Fruit fly (Drosophila melanogaster) whole organism, wandering third instar larva: ENCODE measurements around the gene CG13857.

Source experiments
- Abd-B ChIP-seq: fragments of >200 bp; optimal IDR thresholded peaks from 2 replicates; lab custom pipeline; 2017; ENCODE audit warnings: missing biosample characterization, missing genetic modification characterization
- CG9705 ChIP-seq: fragments of 200-800 bp; sonication (Bioruptor generic); optimal IDR thresholded peaks from 2 replicates; lab custom pipeline; 2018; ENCODE audit warnings: missing biosample characterization, mild to moderate bottlenecking, missing genetic modification characterization
- Dfd ChIP-seq: fragments of >200 bp; optimal IDR thresholded peaks from 2 replicates; lab custom pipeline; 2017; ENCODE audit warnings: missing biosample characterization, missing genetic modification characterization
- Hnf4 ChIP-seq: fragments of 200-800 bp; sonication (Bioruptor generic); optimal IDR thresholded peaks from 2 replicates; lab custom pipeline; 2016; ENCODE audit warnings: missing biosample characterization, mild to moderate bottlenecking, missing genetic modification characterization
- Myc ChIP-seq: fragments of >200 bp; optimal IDR thresholded peaks from 2 replicates; lab custom pipeline; 2017
- Rel ChIP-seq, 2 experiments: fragments of 200-800 bp; sonication (Bioruptor generic) in 1 of 2; optimal IDR thresholded peaks; 2 replicates in 1 of 2; 3 replicates in 1 of 2; lab custom pipeline; 2016 to 2019; ENCODE audit warnings: mild to moderate bottlenecking in 2 of 2, missing biosample characterization in 2 of 2, missing genetic modification characterization in 2 of 2, moderate library complexity in 1 of 2
- brk ChIP-seq: fragments of 200-800 bp; sonication (Bioruptor generic); optimal IDR thresholded peaks from 2 replicates; lab custom pipeline; 2016; ENCODE audit warnings: missing biosample characterization, mild to moderate bottlenecking, missing genetic modification characterization
- dsf ChIP-seq: sonication (Bioruptor generic); optimal IDR thresholded peaks from 2 replicates; lab custom pipeline; 2016; ENCODE audit warnings: missing biosample characterization, missing genetic modification characterization, borderline replicate concordance
- h ChIP-seq: fragments of 200-800 bp; sonication (Bioruptor generic); optimal IDR thresholded peaks from 3 replicates; lab custom pipeline; 2016; ENCODE audit warnings: missing biosample characterization, mild to moderate bottlenecking, missing genetic modification characterization
- pan ChIP-seq: fragments of >200 bp; optimal IDR thresholded peaks from 2 replicates; lab custom pipeline; 2017
- usp ChIP-seq: fragments of >200 bp; optimal IDR thresholded peaks from 2 replicates; lab custom pipeline; 2017; ENCODE audit warnings: missing biosample characterization, missing genetic modification characterization

DNA sequence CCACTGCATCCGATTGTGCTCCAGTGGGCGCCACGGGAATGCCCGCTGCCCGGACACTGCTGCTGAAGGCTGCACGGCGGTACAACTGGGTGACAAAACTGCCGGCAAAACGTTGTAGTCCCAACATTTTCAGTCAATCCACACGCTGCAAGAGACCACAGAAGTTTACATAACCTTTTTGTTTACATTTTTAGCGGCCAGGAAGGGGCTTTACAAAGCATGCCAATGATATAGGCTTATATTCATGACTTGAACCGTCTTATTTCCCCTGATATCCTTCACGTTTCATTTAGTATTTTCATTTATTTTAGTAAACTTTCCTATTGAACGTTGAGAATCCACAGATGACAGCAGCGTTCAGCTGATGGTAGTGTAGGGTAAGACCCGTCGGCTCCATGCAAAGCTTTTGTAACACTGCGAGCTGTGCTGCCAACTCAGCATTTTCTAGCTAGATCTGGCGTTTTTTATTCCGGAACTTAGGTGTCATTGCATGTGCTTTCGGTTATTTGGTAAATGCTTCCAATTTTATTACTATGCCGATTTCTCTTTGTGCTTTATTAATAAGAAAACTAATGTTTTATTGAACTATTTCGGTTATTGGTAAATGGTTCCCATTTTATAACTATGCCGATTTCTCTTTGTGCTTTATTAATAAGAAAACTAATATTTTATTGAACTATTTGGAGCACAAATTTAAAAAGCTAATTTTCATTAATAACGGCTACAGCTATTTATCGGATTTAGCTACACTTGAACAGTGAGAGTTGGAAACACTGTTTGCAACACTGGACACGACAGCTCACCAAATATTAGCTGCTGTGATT lies 16.8 kb upstream of the CG13857 start, which contains the start of the genes CG13850 and lqfR:
- TF ChIP-seq Dfd (GFP tag; lab: Kevin White, UChicago) (no peak), Myc (lab: Kevin White, UChicago) (peak; percentile 99), Rel (GFP tag; optimal IDR thresholded peaks at IDR 0.05; lab: Kevin White, UChicago) (no peak), Rel (tag; optimal IDR thresholded peaks at IDR 0.05; lab: Kevin White, UChicago) (peak; percentile 48), Hnf4 (peak; percentile 86), Abd-B (GFP tag; lab: Kevin White, UChicago) (no peak), pan (no peak), dsf (peak; percentile 67), h (GFP tag; lab: Kevin White, UChicago) (peak; percentile 86), CG9705 (GFP tag; lab: Kevin White, UChicago) (peak; percentile 59), usp (GFP tag; lab: Kevin White, UChicago) (no peak), brk (GFP tag; lab: Kevin White, UChicago) (no peak)
